Fruit fly (Drosophila melanogaster) whole organism, wandering third instar larva: Measurements from ENCODE around the gene ZnT63C.

Source experiments
- Abd-B ChIP-seq: fragments of >200 bp; optimal IDR thresholded peaks from 2 replicates; lab custom pipeline; 2017; ENCODE audit warnings: missing biosample characterization, missing genetic modification characterization
- CG32264 ChIP-seq: fragments of 200-800 bp; sonication (Bioruptor generic); optimal IDR thresholded peaks from 2 replicates; lab custom pipeline; 2016; ENCODE audit warnings: missing biosample characterization, missing genetic modification characterization
- Dfd ChIP-seq: fragments of >200 bp; optimal IDR thresholded peaks from 2 replicates; lab custom pipeline; 2017; ENCODE audit warnings: missing biosample characterization, missing genetic modification characterization
- GATAd ChIP-seq: sonication (Bioruptor generic); optimal IDR thresholded peaks from 2 replicates; lab custom pipeline; 2016; ENCODE audit warnings: missing biosample characterization, missing genetic modification characterization
- Hr83 ChIP-seq: fragments of 200-300 bp; sonication (Bioruptor generic); optimal IDR thresholded peaks from 2 replicates; lab custom pipeline; 2016; ENCODE audit warnings: missing biosample characterization, mild to moderate bottlenecking, missing genetic modification characterization, moderate library complexity; ENCODE audit not compliant: poor library complexity, severe bottlenecking
- Mio ChIP-seq: sonication (Bioruptor generic); optimal IDR thresholded peaks from 2 replicates; lab custom pipeline; 2016; ENCODE audit warnings: missing biosample characterization, missing genetic modification characterization
- N ChIP-seq: fragments of >200 bp; optimal IDR thresholded peaks from 2 replicates; lab custom pipeline; 2018; ENCODE audit warnings: missing biosample characterization, missing external identifiers, missing genetic modification characterization
- OdsH ChIP-seq: fragments of 200-800 bp; sonication (Bioruptor generic); optimal IDR thresholded peaks from 2 replicates; lab custom pipeline; 2016; ENCODE audit warnings: missing biosample characterization, mild to moderate bottlenecking, missing genetic modification characterization
- Rel ChIP-seq, 2 experiments: fragments of 200-800 bp; sonication (Bioruptor generic) in 1 of 2; optimal IDR thresholded peaks; 2 replicates in 1 of 2; 3 replicates in 1 of 2; lab custom pipeline; 2016 to 2019; ENCODE audit warnings: mild to moderate bottlenecking in 2 of 2, missing biosample characterization in 2 of 2, missing genetic modification characterization in 2 of 2, moderate library complexity in 1 of 2
- Sp1 ChIP-seq: fragments of 200-800 bp; sonication (Bioruptor generic); optimal IDR thresholded peaks from 3 replicates; lab custom pipeline; 2019; ENCODE audit warnings: missing biosample characterization, mild to moderate bottlenecking, missing genetic modification characterization, moderate library complexity
- Vsx2 ChIP-seq: fragments of 200-300, 225-300 bp; sonication (Bioruptor generic); optimal IDR thresholded peaks from 2 replicates; lab custom pipeline; 2018; ENCODE audit warnings: missing biosample characterization, missing genetic modification characterization; ENCODE audit not compliant: partially characterized antibody
- br ChIP-seq: fragments of 200-800 bp; sonication (Bioruptor generic); optimal IDR thresholded peaks from 2 replicates; lab custom pipeline; 2016; ENCODE audit warnings: missing biosample characterization, missing genetic modification characterization
- brk ChIP-seq: fragments of 200-800 bp; sonication (Bioruptor generic); optimal IDR thresholded peaks from 2 replicates; lab custom pipeline; 2016; ENCODE audit warnings: missing biosample characterization, mild to moderate bottlenecking, missing genetic modification characterization
- dl ChIP-seq, 2 experiments: fragments of 175-275, 200-275 bp in 1 of 2; fragments of 200-275 bp in 1 of 2; sonication (Bioruptor generic); optimal IDR thresholded peaks; lab custom pipeline; 2018; ENCODE audit warnings: mild to moderate bottlenecking in 2 of 2, missing biosample characterization in 2 of 2, missing genetic modification characterization in 2 of 2, moderate library complexity in 2 of 2; ENCODE audit not compliant: partially characterized antibody in 2 of 2, insufficient read depth in 1 of 2
- dmrt93B ChIP-seq: fragments of 200-800 bp; sonication (Bioruptor generic); optimal IDR thresholded peaks from 2 replicates; lab custom pipeline; 2018; ENCODE audit warnings: missing biosample characterization, mild to moderate bottlenecking, missing genetic modification characterization
- dsf ChIP-seq: sonication (Bioruptor generic); optimal IDR thresholded peaks from 2 replicates; lab custom pipeline; 2016; ENCODE audit warnings: missing biosample characterization, missing genetic modification characterization, borderline replicate concordance
- foxo ChIP-seq, 2 experiments: fragments of 200-800 bp; sonication (Bioruptor generic); optimal IDR thresholded peaks; 2 replicates in 1 of 2; 3 replicates in 1 of 2; lab custom pipeline; 2016 to 2017; ENCODE audit warnings: missing biosample characterization in 2 of 2, missing genetic modification characterization in 2 of 2
- fru ChIP-seq: fragments of 200-800 bp; sonication (Bioruptor generic); optimal IDR thresholded peaks from 3 replicates; lab custom pipeline; 2016; ENCODE audit warnings: missing biosample characterization, mild to moderate bottlenecking, missing genetic modification characterization
- h ChIP-seq: fragments of 200-800 bp; sonication (Bioruptor generic); optimal IDR thresholded peaks from 3 replicates; lab custom pipeline; 2016; ENCODE audit warnings: missing biosample characterization, mild to moderate bottlenecking, missing genetic modification characterization
- jim ChIP-seq: fragments of 175-275, 200-325 bp; sonication (Bioruptor generic); optimal IDR thresholded peaks from 2 replicates; lab custom pipeline; 2016; ENCODE audit warnings: missing biosample characterization, mild to moderate bottlenecking, missing genetic modification characterization
- lola ChIP-seq: fragments of >200 bp; optimal IDR thresholded peaks from 2 replicates; lab custom pipeline; 2017; ENCODE audit warnings: missing biosample characterization, missing genetic modification characterization
- psq ChIP-seq: fragments of 200-800 bp; sonication (Bioruptor generic); optimal IDR thresholded peaks from 3 replicates; lab custom pipeline; 2017; ENCODE audit warnings: missing biosample characterization, mild to moderate bottlenecking, missing genetic modification characterization, moderate library complexity
- rgr ChIP-seq: fragments of 200-800 bp; sonication (Bioruptor generic); optimal IDR thresholded peaks from 3 replicates; lab custom pipeline; 2016; ENCODE audit warnings: missing biosample characterization, mild to moderate bottlenecking, missing genetic modification characterization
- sv ChIP-seq: fragments of 200-800 bp; sonication (Bioruptor generic); optimal IDR thresholded peaks from 3 replicates; lab custom pipeline; 2016; ENCODE audit warnings: missing biosample characterization, missing genetic modification characterization
- usp ChIP-seq: fragments of >200 bp; optimal IDR thresholded peaks from 2 replicates; lab custom pipeline; 2017; ENCODE audit warnings: missing biosample characterization, missing genetic modification characterization

The ZnT63C gene

dm6 chr3L:3259703-3260102 lies 43.8 kb upstream of the ZnT63C start (continued):
- TF ChIP-seq dl (GFP tag; optimal IDR thresholded peaks at IDR 0.05; lab: Kevin White, UChicago; ENCODE audit: insufficient read depth in 1 of 2, partially characterized antibody in 2 of 2) (no peak), dsf (GFP tag; lab: Kevin White, UChicago) (no peak), jim (GFP tag; lab: Kevin White, UChicago) (no peak), GATAd (GFP tag; lab: Kevin White, UChicago) (no peak), OdsH (peak; percentile 67), Dfd (GFP tag; lab: Kevin White, UChicago) (no peak), usp (GFP tag; lab: Kevin White, UChicago) (no peak), Sp1 (GFP tag; lab: Kevin White, UChicago) (peak; percentile 67)

- TF ChIP-seq GATAd (GFP tag; lab: Kevin White, UChicago), result no peak
- TF ChIP-seq Dfd (GFP tag; lab: Kevin White, UChicago), result no peak
- TF ChIP-seq Abd-B (GFP tag; lab: Kevin White, UChicago), result no peak
- no peak for TF ChIP-seq dsf (GFP tag; lab: Kevin White, UChicago)
- no peak for TF ChIP-seq Sp1 (GFP tag; lab: Kevin White, UChicago)
- TF ChIP-seq h (GFP tag; lab: Kevin White, UChicago), result no peak
- no peak for TF ChIP-seq usp (GFP tag; lab: Kevin White, UChicago)
- TF ChIP-seq foxo (GFP tag; optimal IDR thresholded peaks at IDR 0.05; lab: Kevin White, UChicago), result no peak
Measured at dm6 chr3L:3261642-3262041, 41.9 kb upstream of the ZnT63C start.

dm6 chr3L:3266306-3266705 lies 37.2 kb upstream of the ZnT63C start:
- TF ChIP-seq Hr83 (GFP tag; lab: Kevin White, UChicago) (no peak), rgr (no peak), br (GFP tag; lab: Kevin White, UChicago) (no peak), OdsH (no peak), Rel (GFP tag; optimal IDR thresholded peaks at IDR 0.05; lab: Kevin White, UChicago) (no peak), Rel (tag; optimal IDR thresholded peaks at IDR 0.05; lab: Kevin White, UChicago) (no peak), jim (GFP tag; lab: Kevin White, UChicago) (no peak)
- TF ChIP-seq, all 38 proteins: peak for 0

dm6 chr3L:3268161-3268560 lies 35.3 kb upstream of the ZnT63C start, which contains the start of gene CG34265:
Gene CG34265, plus strand, starts transcription at chr3L:3268461.
- TF ChIP-seq brk, result no peak

dm6 chr3L:3270736-3271135 lies 32.8 kb upstream of the ZnT63C start, which contains the start of gene CG14960:
Gene CG14960, plus strand, starts transcription at chr3L:3271036.
- TF ChIP-seq CG32264 (GFP tag; lab: Kevin White, UChicago) (no peak), Vsx2 (GFP tag; lab: Kevin White, UChicago) (no peak), dmrt93B (no peak), lola (GFP tag; lab: Kevin White, UChicago) (no peak), rgr (no peak), OdsH (no peak), psq (GFP tag; lab: Kevin White, UChicago) (no peak), fru (no peak), dl (GFP tag; optimal IDR thresholded peaks at IDR 0.05; lab: Kevin White, UChicago; ENCODE audit: insufficient read depth in 1 of 2, partially characterized antibody in 2 of 2) (no peak), sv (GFP tag; lab: Kevin White, UChicago) (no peak), Dfd (GFP tag; lab: Kevin White, UChicago) (no peak), Mio (GFP tag; lab: Kevin White, UChicago) (no peak), N (GFP tag; lab: Kevin White, UChicago) (no peak)

- TF ChIP-seq br (GFP tag; lab: Kevin White, UChicago), result no peak
- no peak for TF ChIP-seq Mio (GFP tag; lab: Kevin White, UChicago)
- no peak for TF ChIP-seq Rel (GFP tag; optimal IDR thresholded peaks at IDR 0.05; lab: Kevin White, UChicago)
- TF ChIP-seq Rel (tag; optimal IDR thresholded peaks at IDR 0.05; lab: Kevin White, UChicago), result peak; percentile 8
- no peak for TF ChIP-seq CG32264 (GFP tag; lab: Kevin White, UChicago)
Measured at dm6 chr3L:3274463-3275177, 28.9 kb upstream of the ZnT63C start.
